Worm (Caenorhabditis elegans) whole organism, late embryonic: ENCODE measurements around the gene C45E5.1.

Experiments used
- F13H6.1 ChIP-seq: sonication (generic microtip); optimal IDR thresholded peaks from 2 replicates; lab custom pipeline; 2016; ENCODE audit warnings: missing genetic modification characterization, missing compliant biosample characterization
- K02D7.2 ChIP-seq: sonication (generic microtip); optimal IDR thresholded peaks from 2 replicates; lab custom pipeline; 2017; ENCODE audit warnings: mild to moderate bottlenecking, missing genetic modification characterization, missing compliant biosample characterization
- ahr-1 ChIP-seq: sonication (generic microtip); optimal IDR thresholded peaks from 2 replicates; lab custom pipeline; 2016; ENCODE audit warnings: missing genetic modification characterization, missing compliant biosample characterization
- ceh-24 ChIP-seq: sonication (generic microtip); optimal IDR thresholded peaks from 2 replicates; lab custom pipeline; 2016; ENCODE audit warnings: mild to moderate bottlenecking, missing genetic modification characterization, missing compliant biosample characterization
- ceh-30 ChIP-seq: fragments of 150-350 bp; optimal IDR thresholded peaks from 2 replicates; lab custom pipeline; 2014; ENCODE audit warnings: missing biosample characterization, missing genetic modification characterization
- ceh-31 ChIP-seq: sonication (generic microtip); optimal IDR thresholded peaks from 2 replicates; lab custom pipeline; 2016; ENCODE audit warnings: missing genetic modification characterization, missing compliant biosample characterization
- ceh-9 ChIP-seq: sonication (generic microtip); optimal IDR thresholded peaks from 2 replicates; lab custom pipeline; 2016; ENCODE audit warnings: mild to moderate bottlenecking, missing genetic modification characterization, inconsistent platforms, missing compliant biosample characterization
- che-1 ChIP-seq: sonication (generic microtip); optimal IDR thresholded peaks from 2 replicates; lab custom pipeline; 2016; ENCODE audit warnings: mild to moderate bottlenecking, missing genetic modification characterization, missing compliant biosample characterization
- elt-2 ChIP-seq: sonication (generic microtip); optimal IDR thresholded peaks from 2 replicates; lab custom pipeline; 2016; ENCODE audit warnings: missing genetic modification reagents, missing genetic modification characterization, missing compliant biosample characterization
- elt-4 ChIP-seq: sonication (generic microtip); optimal IDR thresholded peaks from 2 replicates; lab custom pipeline; 2016; ENCODE audit warnings: missing genetic modification characterization, missing compliant biosample characterization
- eyg-1 ChIP-seq: sonication (generic microtip); optimal IDR thresholded peaks from 2 replicates; lab custom pipeline; 2016; ENCODE audit warnings: missing genotype, missing genetic modification characterization, missing compliant biosample characterization
- fax-1 ChIP-seq: sonication (generic microtip); optimal IDR thresholded peaks from 2 replicates; lab custom pipeline; 2016; ENCODE audit warnings: missing genotype, missing genetic modification characterization, missing compliant biosample characterization
- fkh-10 ChIP-seq: fragments of 150-350 bp; optimal IDR thresholded peaks from 2 replicates; lab custom pipeline; 2014; ENCODE audit warnings: missing biosample characterization, missing genetic modification reagents, missing genetic modification characterization
- fkh-6 ChIP-seq: sonication (generic microtip); optimal IDR thresholded peaks from 2 replicates; lab custom pipeline; 2016; ENCODE audit warnings: missing genetic modification characterization, missing compliant biosample characterization
- gmeb-2 ChIP-seq: sonication (generic microtip); optimal IDR thresholded peaks from 2 replicates; lab custom pipeline; 2016; ENCODE audit warnings: missing genetic modification characterization, inconsistent platforms, missing compliant biosample characterization
- hlh-13 ChIP-seq: fragments of 200-800 bp; sonication (Bioruptor generic); optimal IDR thresholded peaks from 2 replicates; lab custom pipeline; 2018; ENCODE audit warnings: mild to moderate bottlenecking, missing genetic modification characterization, missing compliant biosample characterization
- hlh-30 ChIP-seq: sonication (generic microtip); optimal IDR thresholded peaks from 2 replicates; lab custom pipeline; 2017; ENCODE audit warnings: antibody characterized with exemption, missing genetic modification characterization, missing compliant biosample characterization; ENCODE audit not compliant: insufficient read depth
- hlh-8 ChIP-seq: sonication (generic microtip); optimal IDR thresholded peaks from 2 replicates; lab custom pipeline; 2016; ENCODE audit warnings: missing genotype, missing genetic modification characterization, missing compliant biosample characterization
- lim-6 ChIP-seq: sonication (generic microtip); optimal IDR thresholded peaks from 2 replicates; lab custom pipeline; 2016; ENCODE audit warnings: missing genetic modification characterization, missing compliant biosample characterization
- lin-11 ChIP-seq: fragments of 200-800 bp; sonication (Bioruptor generic); optimal IDR thresholded peaks from 2 replicates; lab custom pipeline; 2018; ENCODE audit warnings: mild to moderate bottlenecking, missing genetic modification characterization, missing compliant biosample characterization
- madf-2 ChIP-seq: sonication (generic microtip); optimal IDR thresholded peaks from 2 replicates; lab custom pipeline; 2017; ENCODE audit warnings: missing genetic modification characterization, missing compliant biosample characterization
- nhr-232 ChIP-seq: sonication (generic microtip); optimal IDR thresholded peaks from 2 replicates; lab custom pipeline; 2016; ENCODE audit warnings: missing genetic modification characterization, missing compliant biosample characterization
- npax-4 ChIP-seq: sonication (generic microtip); optimal IDR thresholded peaks from 2 replicates; lab custom pipeline; 2016; ENCODE audit warnings: missing genetic modification characterization, missing compliant biosample characterization
- odd-2 ChIP-seq: sonication (generic microtip); optimal IDR thresholded peaks from 2 replicates; lab custom pipeline; 2017; ENCODE audit warnings: antibody characterized with exemption, mild to moderate bottlenecking, missing genetic modification characterization, missing compliant biosample characterization
- pag-3 ChIP-seq: sonication (generic microtip); optimal IDR thresholded peaks from 2 replicates; lab custom pipeline; 2016; ENCODE audit warnings: missing compliant biosample characterization, missing genetic modification characterization, borderline replicate concordance
- pax-1 ChIP-seq: fragments of 150-350 bp; optimal IDR thresholded peaks from 2 replicates; lab custom pipeline; 2014; ENCODE audit warnings: missing biosample characterization, missing genetic modification characterization
- pha-2 ChIP-seq: sonication (generic microtip); optimal IDR thresholded peaks from 2 replicates; lab custom pipeline; 2017; ENCODE audit warnings: mild to moderate bottlenecking, missing genetic modification characterization, missing compliant biosample characterization
- pha-4 ChIP-seq: fragments of 150-350 bp; optimal IDR thresholded peaks from 2 replicates; lab custom pipeline; 2018; ENCODE audit warnings: missing biosample characterization, missing genetic modification reagents, missing genetic modification characterization
- pqm-1 ChIP-seq: sonication (generic microtip); optimal IDR thresholded peaks from 2 replicates; lab custom pipeline; 2016; ENCODE audit warnings: missing genetic modification characterization, missing compliant biosample characterization
- pros-1 ChIP-seq: fragments of 150-350 bp; optimal IDR thresholded peaks from 2 replicates; lab custom pipeline; 2014; ENCODE audit warnings: missing biosample characterization, missing genetic modification reagents, missing genetic modification characterization
- ref-2 ChIP-seq: sonication (generic microtip); optimal IDR thresholded peaks from 2 replicates; lab custom pipeline; 2016; ENCODE audit warnings: missing genetic modification characterization, missing compliant biosample characterization
- rnt-1 ChIP-seq: sonication (generic microtip); optimal IDR thresholded peaks from 2 replicates; lab custom pipeline; 2016; ENCODE audit warnings: missing genetic modification characterization, missing compliant biosample characterization
- ttx-3 ChIP-seq: sonication (generic microtip); optimal IDR thresholded peaks from 2 replicates; lab custom pipeline; 2016; ENCODE audit warnings: missing genetic modification reagents, missing genetic modification characterization, missing compliant biosample characterization
- unc-3 ChIP-seq, 2 experiments: fragments of 200-800 bp in 1 of 2; sonication (Bioruptor generic) in 1 of 2; sonication (generic microtip) in 1 of 2; conservative IDR thresholded peaks in 1 of 2; optimal IDR thresholded peaks in 1 of 2; 2 replicates each; pipeline versions ENCODE4 v1.3.6 to Lab custom; 2016 to 2022; ENCODE audit warnings: missing compliant biosample characterization in 2 of 2, missing genetic modification characterization in 2 of 2, missing genetic modification reagents in 1 of 2
- unc-55 ChIP-seq: sonication (generic microtip); optimal IDR thresholded peaks from 2 replicates; lab custom pipeline; 2017; ENCODE audit warnings: missing biosample characterization, missing genetic modification reagents, missing genetic modification characterization
- zip-5 ChIP-seq: sonication (generic microtip); optimal IDR thresholded peaks from 2 replicates; lab custom pipeline; 2016; ENCODE audit warnings: missing genetic modification characterization, missing compliant biosample characterization

C45E5.1 gene

DNA sequence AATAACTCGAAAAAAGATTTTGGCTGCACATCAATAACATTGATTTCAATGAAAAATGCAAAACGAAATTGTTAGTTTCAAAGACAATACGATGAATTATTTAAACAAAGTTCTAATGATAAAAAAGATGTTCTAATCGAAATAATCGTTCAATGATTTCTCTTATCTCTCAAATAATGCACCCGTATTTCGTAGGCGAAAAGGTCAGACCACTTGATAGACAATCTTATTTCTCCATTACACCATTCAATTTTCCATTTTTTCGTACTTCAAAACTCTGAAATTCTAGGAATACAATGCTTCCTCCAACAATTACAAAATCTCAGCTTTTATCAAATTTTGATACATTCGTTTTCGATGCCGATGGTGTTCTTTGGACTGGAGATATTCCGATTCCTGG is at the start of gene C45E5.1:
TSS of gene C45E5.1 (plus strand) at position 290 of the 400 bp plus-strand sequence.
- TF ChIP-seq lim-6 = no peak
- TF ChIP-seq elt-2 (tag; lab: Kevin White, UChicago) = peak; percentile 14
- TF ChIP-seq hlh-8 (tag; lab: Kevin White, UChicago) = no peak

ce11 chrIV:5700372-5700771 is 43.8 kb upstream of the C45E5.1 start:
- TF ChIP-seq K02D7.2 (tag; lab: Kevin White, UChicago) = no peak
- TF ChIP-seq unc-55 (GFP tag; lab: Kevin White, UChicago) = peak; percentile 3

DNA sequence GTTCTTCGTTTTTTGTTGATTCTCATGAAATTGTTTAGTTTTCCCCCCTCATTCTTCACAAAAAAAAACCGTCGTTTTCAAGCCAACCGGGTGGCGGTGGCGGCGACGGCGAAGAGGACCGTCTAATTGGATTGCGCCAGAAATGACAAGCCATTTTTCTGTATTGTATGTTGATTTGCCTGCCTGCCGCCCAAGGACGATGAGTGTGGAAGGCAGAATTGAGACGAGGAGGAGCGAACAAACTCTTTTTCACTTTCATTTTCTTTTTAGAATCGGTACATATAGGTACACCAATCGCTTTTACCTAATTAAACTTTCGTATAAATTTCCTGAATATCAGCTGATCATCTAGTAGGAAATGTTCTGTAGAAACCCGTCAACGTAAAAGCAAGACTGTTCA is 42.6 kb upstream of the C45E5.1 start:
- TF ChIP-seq lin-11 (tag; lab: Kevin White, UChicago) (no peak), ref-2 (tag; lab: Kevin White, UChicago) (no peak), hlh-13 (GFP tag; lab: Kevin White, UChicago) (no peak), eyg-1 (tag; lab: Kevin White, UChicago) (no peak), gmeb-2 (tag; lab: Kevin White, UChicago) (no peak), fkh-6 (tag; lab: Kevin White, UChicago) (no peak), fkh-10 (GFP tag; lab: Kevin White, UChicago) (no peak), pag-3 (tag; lab: Kevin White, UChicago) (no peak), unc-3 (GFP tag; conservative IDR thresholded peaks at IDR 0.05; lab: Robert Waterston, UW) (no peak), unc-3 (tag; optimal IDR thresholded peaks at IDR 0.05; lab: Kevin White, UChicago) (no peak), pha-4 (tag; lab: Kevin White, UChicago) (no peak), ttx-3 (tag; lab: Kevin White, UChicago) (no peak), F13H6.1 (tag; lab: Kevin White, UChicago) (no peak), odd-2 (no peak), pqm-1 (tag; lab: Kevin White, UChicago) (no peak), nhr-232 (no peak), fax-1 (tag; lab: Kevin White, UChicago) (no peak), madf-2 (tag; lab: Kevin White, UChicago) (no peak), npax-4 (tag; lab: Kevin White, UChicago) (no peak)

ce11 chrIV:5703443-5703842 is 40.8 kb upstream of the C45E5.1 start, which contains the start of the genes C55C3.73 and perm-5:
Gene C55C3.73, minus strand, starts transcription at chrIV:5703451.
Gene perm-5, minus strand, starts transcription at chrIV:5703468.
- TF ChIP-seq fax-1 (tag; lab: Kevin White, UChicago) (no peak), elt-2 (tag; lab: Kevin White, UChicago) (no peak), ceh-30 (tag; lab: Kevin White, UChicago) (no peak), ceh-31 (tag; lab: Kevin White, UChicago) (no peak), npax-4 (tag; lab: Kevin White, UChicago) (no peak), pha-4 (tag; lab: Kevin White, UChicago) (no peak), pha-2 (tag; lab: Kevin White, UChicago) (no peak), gmeb-2 (tag; lab: Kevin White, UChicago) (no peak), ahr-1 (no peak), hlh-30 (tag; lab: Kevin White, UChicago) (no peak), ttx-3 (tag; lab: Kevin White, UChicago) (no peak), ceh-24 (tag; lab: Kevin White, UChicago) (no peak), hlh-8 (tag; lab: Kevin White, UChicago) (no peak), zip-5 (tag; lab: Kevin White, UChicago) (no peak), pqm-1 (tag; lab: Kevin White, UChicago) (no peak), rnt-1 (tag; lab: Kevin White, UChicago) (no peak), pax-1 (no peak), ceh-9 (tag; lab: Kevin White, UChicago) (no peak), ref-2 (tag; lab: Kevin White, UChicago) (no peak)

DNA sequence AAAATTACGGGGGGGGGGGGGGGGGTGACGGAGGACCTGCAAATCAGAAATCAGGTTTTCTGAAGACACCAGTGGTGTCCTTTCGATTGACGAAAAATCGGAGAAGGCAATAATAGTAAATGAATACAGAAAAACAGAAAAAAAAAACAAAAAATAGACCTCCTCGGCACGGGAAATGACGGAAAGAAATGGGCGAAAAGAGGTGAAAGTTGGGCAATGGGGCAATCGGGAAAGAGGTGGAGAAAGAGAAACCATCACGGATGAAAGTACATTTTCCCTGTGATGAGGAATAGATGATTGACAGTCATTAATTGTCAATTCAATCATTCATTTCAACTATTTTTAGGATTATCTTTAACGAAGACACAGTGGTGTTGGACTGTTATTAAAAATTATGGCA is 40.3 kb upstream of the C45E5.1 start:
- no peak for TF ChIP-seq madf-2 (tag; lab: Kevin White, UChicago)
- TF ChIP-seq elt-4 (tag; lab: Kevin White, UChicago) = no peak
- TF ChIP-seq hlh-13 (GFP tag; lab: Kevin White, UChicago) = no peak
- TF ChIP-seq npax-4 (tag; lab: Kevin White, UChicago) = no peak
- no peak for TF ChIP-seq pros-1
- no peak for TF ChIP-seq che-1 (tag; lab: Kevin White, UChicago)
